Worm (Caenorhabditis elegans) whole organism, midembryonic: ENCODE results near the gene srz-94.

Experiments
- T22C8.4 ChIP-seq: fragments of 200-800 bp; sonication (Bioruptor generic); IDR thresholded peaks from 2 replicates; pipeline ENCODE4 v1.3.6; 2022; ENCODE audit warnings: missing genetic modification characterization, missing compliant biosample characterization
- flt-1 ChIP-seq: fragments of 200-800 bp; sonication (Bioruptor generic); IDR thresholded peaks from 2 replicates; pipeline ENCODE4 v1.3.6; 2022; ENCODE audit warnings: missing genetic modification characterization, missing compliant biosample characterization
- ref-1 ChIP-seq: fragments of 200-800 bp; sonication (Bioruptor generic); conservative IDR thresholded peaks from 2 replicates; pipeline ENCODE4 v1.3.6; 2022; ENCODE audit warnings: missing genetic modification reagents, missing genetic modification characterization, missing compliant biosample characterization
- tab-1 ChIP-seq: fragments of 200-800 bp; sonication (Bioruptor generic); IDR thresholded peaks from 2 replicates; pipeline ENCODE4 v1.3.6; 2022; ENCODE audit warnings: missing genetic modification characterization, missing compliant biosample characterization
- ztf-23 ChIP-seq: fragments of 200-800 bp; sonication (Bioruptor generic); IDR thresholded peaks from 2 replicates; pipeline ENCODE4 v1.3.6; 2022; ENCODE audit warnings: missing genetic modification reagents, missing genetic modification characterization, missing compliant biosample characterization
- ztf-29 ChIP-seq: fragments of 200-800 bp; sonication (Bioruptor generic); IDR thresholded peaks from 2 replicates; pipeline ENCODE4 v1.3.6; 2022; ENCODE audit warnings: missing genetic modification reagents, missing genetic modification characterization, missing compliant biosample characterization

- TF ChIP-seq tab-1 (GFP tag; lab: Robert Waterston, UW): no peak
- no peak for TF ChIP-seq ref-1 (GFP tag; lab: Robert Waterston, UW)
- no peak for TF ChIP-seq ztf-23
- TF ChIP-seq T22C8.4 (GFP tag; lab: Robert Waterston, UW): no peak
- no peak for TF ChIP-seq flt-1 (GFP tag; lab: Robert Waterston, UW)
- TF ChIP-seq ztf-29 (GFP tag; lab: Robert Waterston, UW): no peak
These were observed 21.7 kb downstream of the srz-94 start, which contains the start of gene clc-13 for ce11 chrV:17014050-17014449.
